Fruit fly (Drosophila melanogaster) whole organism, wandering third instar larva: Measurements from ENCODE around the gene CG31952.
A peak's percentile ranks its signal among the peaks of the same experiment; 100 is the strongest.
"Not testable (repeated sequence)": the region's sequence is repeated elsewhere in the genome, so short reads cannot be mapped to it uniquely, and the experiment has no call there.

Source experiments
- CG32264 ChIP-seq: fragments of 200-800 bp; sonication (Bioruptor generic); optimal IDR thresholded peaks from 2 replicates; lab custom pipeline; 2016; ENCODE audit warnings: missing biosample characterization, missing genetic modification characterization
- CG9705 ChIP-seq: fragments of 200-800 bp; sonication (Bioruptor generic); optimal IDR thresholded peaks from 2 replicates; lab custom pipeline; 2018; ENCODE audit warnings: missing biosample characterization, mild to moderate bottlenecking, missing genetic modification characterization
- CrebA ChIP-seq: fragments of 200-800 bp; sonication (Bioruptor generic); optimal IDR thresholded peaks from 2 replicates; lab custom pipeline; 2016; ENCODE audit warnings: missing biosample characterization, mild to moderate bottlenecking, missing genetic modification characterization, borderline replicate concordance
- Dfd ChIP-seq: fragments of >200 bp; optimal IDR thresholded peaks from 2 replicates; lab custom pipeline; 2017; ENCODE audit warnings: missing biosample characterization, missing genetic modification characterization
- Dif ChIP-seq: fragments of 200-275, 200-300 bp; sonication (Bioruptor generic); optimal IDR thresholded peaks from 2 replicates; lab custom pipeline; 2018; ENCODE audit warnings: missing biosample characterization, missing genetic modification characterization; ENCODE audit not compliant: partially characterized antibody
- HLH106 ChIP-seq: fragments of 200-800 bp; optimal IDR thresholded peaks from 3 replicates; lab custom pipeline; 2019; ENCODE audit warnings: missing biosample characterization, mild to moderate bottlenecking, missing genetic modification characterization, moderate library complexity
- Hnf4 ChIP-seq: fragments of 200-800 bp; sonication (Bioruptor generic); optimal IDR thresholded peaks from 2 replicates; lab custom pipeline; 2016; ENCODE audit warnings: missing biosample characterization, mild to moderate bottlenecking, missing genetic modification characterization
- Hr78 ChIP-seq: fragments of >200 bp; optimal IDR thresholded peaks from 2 replicates; lab custom pipeline; 2017; ENCODE audit warnings: missing biosample characterization, missing genetic modification characterization
- Hr83 ChIP-seq: fragments of 200-300 bp; sonication (Bioruptor generic); optimal IDR thresholded peaks from 2 replicates; lab custom pipeline; 2016; ENCODE audit warnings: missing biosample characterization, mild to moderate bottlenecking, missing genetic modification characterization, moderate library complexity; ENCODE audit not compliant: poor library complexity, severe bottlenecking
- Jra ChIP-seq: sonication (Bioruptor generic); optimal IDR thresholded peaks from 2 replicates; lab custom pipeline; 2016; ENCODE audit warnings: missing biosample characterization, missing genetic modification characterization
- Mio ChIP-seq: sonication (Bioruptor generic); optimal IDR thresholded peaks from 2 replicates; lab custom pipeline; 2016; ENCODE audit warnings: missing biosample characterization, missing genetic modification characterization
- N ChIP-seq: fragments of >200 bp; optimal IDR thresholded peaks from 2 replicates; lab custom pipeline; 2018; ENCODE audit warnings: missing biosample characterization, missing external identifiers, missing genetic modification characterization
- OdsH ChIP-seq: fragments of 200-800 bp; sonication (Bioruptor generic); optimal IDR thresholded peaks from 2 replicates; lab custom pipeline; 2016; ENCODE audit warnings: missing biosample characterization, mild to moderate bottlenecking, missing genetic modification characterization
- Sp1 ChIP-seq: fragments of 200-800 bp; sonication (Bioruptor generic); optimal IDR thresholded peaks from 3 replicates; lab custom pipeline; 2019; ENCODE audit warnings: missing biosample characterization, mild to moderate bottlenecking, missing genetic modification characterization, moderate library complexity
- Vsx2 ChIP-seq: fragments of 200-300, 225-300 bp; sonication (Bioruptor generic); optimal IDR thresholded peaks from 2 replicates; lab custom pipeline; 2018; ENCODE audit warnings: missing biosample characterization, missing genetic modification characterization; ENCODE audit not compliant: partially characterized antibody
- brk ChIP-seq: fragments of 200-800 bp; sonication (Bioruptor generic); optimal IDR thresholded peaks from 2 replicates; lab custom pipeline; 2016; ENCODE audit warnings: missing biosample characterization, mild to moderate bottlenecking, missing genetic modification characterization
- dl ChIP-seq, 2 experiments: fragments of 175-275, 200-275 bp in 1 of 2; fragments of 200-275 bp in 1 of 2; sonication (Bioruptor generic); optimal IDR thresholded peaks; lab custom pipeline; 2018; ENCODE audit warnings: mild to moderate bottlenecking in 2 of 2, missing biosample characterization in 2 of 2, missing genetic modification characterization in 2 of 2, moderate library complexity in 2 of 2; ENCODE audit not compliant: partially characterized antibody in 2 of 2, insufficient read depth in 1 of 2
- dmrt93B ChIP-seq: fragments of 200-800 bp; sonication (Bioruptor generic); optimal IDR thresholded peaks from 2 replicates; lab custom pipeline; 2018; ENCODE audit warnings: missing biosample characterization, mild to moderate bottlenecking, missing genetic modification characterization
- dsf ChIP-seq: sonication (Bioruptor generic); optimal IDR thresholded peaks from 2 replicates; lab custom pipeline; 2016; ENCODE audit warnings: missing biosample characterization, missing genetic modification characterization, borderline replicate concordance
- ey ChIP-seq: fragments of 200-800 bp; sonication (Bioruptor generic); optimal IDR thresholded peaks from 2 replicates; lab custom pipeline; 2016; ENCODE audit warnings: missing biosample characterization, missing genetic modification characterization
- foxo ChIP-seq, 2 experiments: fragments of 200-800 bp; sonication (Bioruptor generic); optimal IDR thresholded peaks; 2 replicates in 1 of 2; 3 replicates in 1 of 2; lab custom pipeline; 2016 to 2017; ENCODE audit warnings: missing biosample characterization in 2 of 2, missing genetic modification characterization in 2 of 2
- fru ChIP-seq: fragments of 200-800 bp; sonication (Bioruptor generic); optimal IDR thresholded peaks from 3 replicates; lab custom pipeline; 2016; ENCODE audit warnings: missing biosample characterization, mild to moderate bottlenecking, missing genetic modification characterization
- h ChIP-seq: fragments of 200-800 bp; sonication (Bioruptor generic); optimal IDR thresholded peaks from 3 replicates; lab custom pipeline; 2016; ENCODE audit warnings: missing biosample characterization, mild to moderate bottlenecking, missing genetic modification characterization
- jim ChIP-seq: fragments of 175-275, 200-325 bp; sonication (Bioruptor generic); optimal IDR thresholded peaks from 2 replicates; lab custom pipeline; 2016; ENCODE audit warnings: missing biosample characterization, mild to moderate bottlenecking, missing genetic modification characterization
- lola ChIP-seq: fragments of >200 bp; optimal IDR thresholded peaks from 2 replicates; lab custom pipeline; 2017; ENCODE audit warnings: missing biosample characterization, missing genetic modification characterization
- pan ChIP-seq: fragments of >200 bp; optimal IDR thresholded peaks from 2 replicates; lab custom pipeline; 2017
- psq ChIP-seq: fragments of 200-800 bp; sonication (Bioruptor generic); optimal IDR thresholded peaks from 3 replicates; lab custom pipeline; 2017; ENCODE audit warnings: missing biosample characterization, mild to moderate bottlenecking, missing genetic modification characterization, moderate library complexity
- sage ChIP-seq: fragments of 200-800 bp; sonication (Bioruptor generic); optimal IDR thresholded peaks from 2 replicates; lab custom pipeline; 2016; ENCODE audit warnings: missing biosample characterization, mild to moderate bottlenecking, missing genetic modification characterization
- sv ChIP-seq: fragments of 200-800 bp; sonication (Bioruptor generic); optimal IDR thresholded peaks from 3 replicates; lab custom pipeline; 2016; ENCODE audit warnings: missing biosample characterization, missing genetic modification characterization
- tai ChIP-seq: sonication (Bioruptor generic); optimal IDR thresholded peaks from 2 replicates; lab custom pipeline; 2016; ENCODE audit warnings: missing biosample characterization, missing genetic modification characterization
- usp ChIP-seq: fragments of >200 bp; optimal IDR thresholded peaks from 2 replicates; lab custom pipeline; 2017; ENCODE audit warnings: missing biosample characterization, missing genetic modification characterization
- woc ChIP-seq: sonication (Bioruptor generic); optimal IDR thresholded peaks from 2 replicates; lab custom pipeline; 2016; ENCODE audit warnings: missing biosample characterization, mild to moderate bottlenecking, missing genetic modification characterization

The CG31952 gene

dm6 chr2L:3387643-3388042 is 28.9 kb upstream of the CG31952 start, which contains the start of gene Sfp23F:
Sfp23F (minus strand) TSS chr2L:3387743.
- TF ChIP-seq CrebA (GFP tag; lab: Kevin White, UChicago) (no peak), psq (GFP tag; lab: Kevin White, UChicago) (no peak), usp (GFP tag; lab: Kevin White, UChicago) (no peak), Mio (no peak), foxo (GFP tag; optimal IDR thresholded peaks at IDR 0.05; lab: Kevin White, UChicago) (no peak), sv (GFP tag; lab: Kevin White, UChicago) (no peak), ey (GFP tag; lab: Kevin White, UChicago) (no peak), h (GFP tag; lab: Kevin White, UChicago) (no peak), Sp1 (GFP tag; lab: Kevin White, UChicago) (no peak), Hr78 (GFP tag; lab: Kevin White, UChicago) (no peak), woc (GFP tag; lab: Kevin White, UChicago) (no peak), Hr83 (no peak), pan (lab: Kevin White, UChicago) (no peak), dl (GFP tag; optimal IDR thresholded peaks at IDR 0.05; lab: Kevin White, UChicago; ENCODE audit: insufficient read depth in 1 of 2, partially characterized antibody in 2 of 2) (no peak), N (GFP tag; lab: Kevin White, UChicago) (no peak), HLH106 (tag; lab: Kevin White, UChicago) (no peak), fru (GFP tag; lab: Kevin White, UChicago) (no peak), tai (GFP tag; lab: Kevin White, UChicago) (no peak), jim (GFP tag; lab: Kevin White, UChicago) (no peak)

- not testable (repeated sequence) for TF ChIP-seq brk, jim, psq (GFP tag; lab: Kevin White, UChicago)
Measured at dm6 chr2L:3388396-3388795, 28.1 kb upstream of the CG31952 start, which contains the start of gene CG42460. CG42460 (minus strand) TSS chr2L:3388496.

- TF ChIP-seq CG32264 (GFP tag; lab: Kevin White, UChicago), result no peak
- TF ChIP-seq dl (GFP tag; optimal IDR thresholded peaks at IDR 0.05; lab: Kevin White, UChicago; ENCODE audit: insufficient read depth in 1 of 2, partially characterized antibody in 2 of 2), result no peak
- no peak for TF ChIP-seq dmrt93B (GFP tag; lab: Kevin White, UChicago)
- TF ChIP-seq Sp1 (GFP tag; lab: Kevin White, UChicago), result no peak
- no peak for TF ChIP-seq CG9705 (GFP tag; lab: Kevin White, UChicago)
- TF ChIP-seq lola (GFP tag; lab: Kevin White, UChicago), result no peak
- TF ChIP-seq Dif (GFP tag; lab: Kevin White, UChicago), result no peak
- TF ChIP-seq Dfd (GFP tag; lab: Kevin White, UChicago), result no peak
- TF ChIP-seq Vsx2 (GFP tag; lab: Kevin White, UChicago), result no peak
- TF ChIP-seq ey (GFP tag; lab: Kevin White, UChicago), result no peak
- no peak for TF ChIP-seq HLH106 (tag; lab: Kevin White, UChicago)
- no peak for TF ChIP-seq pan (lab: Kevin White, UChicago)
Measured at dm6 chr2L:3397594-3398073, 18.9 kb upstream of the CG31952 start, which contains the start of gene CG34175. CG34175 (plus strand) TSS chr2L:3398023.

- TF ChIP-seq Hr78 (GFP tag; lab: Kevin White, UChicago) (no peak), usp (GFP tag; lab: Kevin White, UChicago) (no peak), Hnf4 (GFP tag; lab: Kevin White, UChicago) (no peak), Dfd (GFP tag; lab: Kevin White, UChicago) (peak; percentile 98)
- TF ChIP-seq, all 38 proteins: peak for 1
Measured at dm6 chr2L:3407722-3408121, 8.8 kb upstream of the CG31952 start.

dm6 chr2L:3410260-3410659 is 6.2 kb upstream of the CG31952 start, which contains the start of gene CG8840:
CG8840 (plus strand) TSS chr2L:3410560.
- TF ChIP-seq usp (GFP tag; lab: Kevin White, UChicago) (no peak), dl (GFP tag; optimal IDR thresholded peaks at IDR 0.05; lab: Kevin White, UChicago; ENCODE audit: insufficient read depth in 1 of 2, partially characterized antibody in 2 of 2) (no peak), Hr78 (GFP tag; lab: Kevin White, UChicago) (no peak), CrebA (GFP tag; lab: Kevin White, UChicago) (no peak), sage (no peak), foxo (GFP tag; optimal IDR thresholded peaks at IDR 0.05; lab: Kevin White, UChicago) (no peak), Hr83 (no peak), fru (GFP tag; lab: Kevin White, UChicago) (no peak), Jra (GFP tag; lab: Kevin White, UChicago) (no peak), OdsH (GFP tag; lab: Kevin White, UChicago) (no peak), CG32264 (GFP tag; lab: Kevin White, UChicago) (no peak), Sp1 (GFP tag; lab: Kevin White, UChicago) (no peak), Vsx2 (GFP tag; lab: Kevin White, UChicago) (no peak), brk (GFP tag; lab: Kevin White, UChicago) (no peak), woc (GFP tag; lab: Kevin White, UChicago) (no peak), pan (lab: Kevin White, UChicago) (no peak), dmrt93B (GFP tag; lab: Kevin White, UChicago) (no peak), CG9705 (GFP tag; lab: Kevin White, UChicago) (no peak), dsf (GFP tag; lab: Kevin White, UChicago) (no peak), Hnf4 (GFP tag; lab: Kevin White, UChicago) (no peak)
